Worm (Caenorhabditis elegans) whole organism, late embryonic: Measurements from ENCODE around the gene irld-59.
A peak's percentile ranks its signal among the peaks of the same experiment; 100 is the strongest.

Experiments used
- C08G9.2 ChIP-seq: sonication (generic microtip); optimal IDR thresholded peaks from 2 replicates; lab custom pipeline; 2016; ENCODE audit warnings: mild to moderate bottlenecking, missing genetic modification characterization, moderate library complexity, missing compliant biosample characterization
- C38D4.7 ChIP-seq: fragments of 200-800 bp; sonication (Bioruptor generic); optimal IDR thresholded peaks from 2 replicates; lab custom pipeline; 2018; ENCODE audit warnings: mild to moderate bottlenecking, missing genetic modification characterization, moderate library complexity, missing compliant biosample characterization
- K09A11.1 ChIP-seq: sonication (generic microtip); optimal IDR thresholded peaks from 2 replicates; lab custom pipeline; 2017; ENCODE audit warnings: antibody characterized with exemption, mild to moderate bottlenecking, missing genetic modification characterization, missing compliant biosample characterization; ENCODE audit not compliant: insufficient read depth
- T23F11.4 ChIP-seq: fragments of 200-800 bp; sonication (Bioruptor generic); optimal IDR thresholded peaks from 2 replicates; lab custom pipeline; 2018; ENCODE audit warnings: mild to moderate bottlenecking, missing genetic modification characterization, missing compliant biosample characterization
- Y22D7AL.16 ChIP-seq: sonication (generic microtip); optimal IDR thresholded peaks from 2 replicates; lab custom pipeline; 2016; ENCODE audit warnings: missing genetic modification characterization, missing compliant biosample characterization
- ahr-1 ChIP-seq: sonication (generic microtip); optimal IDR thresholded peaks from 2 replicates; lab custom pipeline; 2016; ENCODE audit warnings: missing genetic modification characterization, missing compliant biosample characterization
- ama-1 ChIP-seq: fragments of 150-350 bp; optimal IDR thresholded peaks from 2 replicates; lab custom pipeline; 2014
- ceh-14 ChIP-seq: sonication (generic microtip); optimal IDR thresholded peaks from 2 replicates; lab custom pipeline; 2016; ENCODE audit warnings: missing genotype, missing genetic modification characterization, missing compliant biosample characterization
- ceh-18 ChIP-seq: sonication (generic microtip); optimal IDR thresholded peaks from 2 replicates; lab custom pipeline; 2016; ENCODE audit warnings: missing genetic modification characterization, missing compliant biosample characterization
- ceh-19 ChIP-seq: fragments of 200-800 bp; sonication (Bioruptor generic); optimal IDR thresholded peaks from 2 replicates; lab custom pipeline; 2018; ENCODE audit warnings: mild to moderate bottlenecking, missing genetic modification characterization, missing compliant biosample characterization
- ceh-2 ChIP-seq: sonication (generic microtip); optimal IDR thresholded peaks from 2 replicates; lab custom pipeline; 2016; ENCODE audit warnings: missing genotype, missing genetic modification characterization, missing compliant biosample characterization
- ceh-22 ChIP-seq: sonication (generic microtip); optimal IDR thresholded peaks from 2 replicates; lab custom pipeline; 2017; ENCODE audit warnings: missing biosample characterization, missing genetic modification characterization
- ceh-24 ChIP-seq: sonication (generic microtip); optimal IDR thresholded peaks from 2 replicates; lab custom pipeline; 2016; ENCODE audit warnings: mild to moderate bottlenecking, missing genetic modification characterization, missing compliant biosample characterization
- ceh-30 ChIP-seq: fragments of 150-350 bp; optimal IDR thresholded peaks from 2 replicates; lab custom pipeline; 2014; ENCODE audit warnings: missing biosample characterization, missing genetic modification characterization
- ceh-34 ChIP-seq: sonication (generic microtip); optimal IDR thresholded peaks from 2 replicates; lab custom pipeline; 2016; ENCODE audit warnings: mild to moderate bottlenecking, missing genetic modification characterization, missing compliant biosample characterization
- ceh-45 ChIP-seq: fragments of 200-800 bp; sonication (Bioruptor generic); IDR thresholded peaks from 2 replicates; pipeline ENCODE4 v1.3.6; 2022; ENCODE audit warnings: missing genetic modification reagents, missing genetic modification characterization, missing compliant biosample characterization
- ceh-48 ChIP-seq: sonication (generic microtip); optimal IDR thresholded peaks from 2 replicates; lab custom pipeline; 2016; ENCODE audit warnings: missing genetic modification characterization, inconsistent platforms, missing compliant biosample characterization
- ceh-6 ChIP-seq: fragments of 200-800 bp; sonication (Bioruptor generic); optimal IDR thresholded peaks from 2 replicates; lab custom pipeline; 2018; ENCODE audit warnings: mild to moderate bottlenecking, missing genetic modification characterization, missing compliant biosample characterization
- ceh-9 ChIP-seq: sonication (generic microtip); optimal IDR thresholded peaks from 2 replicates; lab custom pipeline; 2016; ENCODE audit warnings: mild to moderate bottlenecking, missing genetic modification characterization, inconsistent platforms, missing compliant biosample characterization
- dmd-4 ChIP-seq: sonication (generic microtip); optimal IDR thresholded peaks from 2 replicates; lab custom pipeline; 2016; ENCODE audit warnings: borderline replicate concordance, missing genetic modification characterization, missing compliant biosample characterization
- elt-2 ChIP-seq: sonication (generic microtip); optimal IDR thresholded peaks from 2 replicates; lab custom pipeline; 2016; ENCODE audit warnings: missing genetic modification reagents, missing genetic modification characterization, missing compliant biosample characterization
- elt-4 ChIP-seq: sonication (generic microtip); optimal IDR thresholded peaks from 2 replicates; lab custom pipeline; 2016; ENCODE audit warnings: missing genetic modification characterization, missing compliant biosample characterization
- ets-4 ChIP-seq: sonication (generic microtip); optimal IDR thresholded peaks from 2 replicates; lab custom pipeline; 2016; ENCODE audit warnings: missing genetic modification characterization, missing compliant biosample characterization
- eyg-1 ChIP-seq: sonication (generic microtip); optimal IDR thresholded peaks from 2 replicates; lab custom pipeline; 2016; ENCODE audit warnings: missing genotype, missing genetic modification characterization, missing compliant biosample characterization
- fax-1 ChIP-seq: sonication (generic microtip); optimal IDR thresholded peaks from 2 replicates; lab custom pipeline; 2016; ENCODE audit warnings: missing genotype, missing genetic modification characterization, missing compliant biosample characterization
- fkh-6 ChIP-seq: sonication (generic microtip); optimal IDR thresholded peaks from 2 replicates; lab custom pipeline; 2016; ENCODE audit warnings: missing genetic modification characterization, missing compliant biosample characterization
- hlh-13 ChIP-seq: fragments of 200-800 bp; sonication (Bioruptor generic); optimal IDR thresholded peaks from 2 replicates; lab custom pipeline; 2018; ENCODE audit warnings: mild to moderate bottlenecking, missing genetic modification characterization, missing compliant biosample characterization
- hlh-30 ChIP-seq: sonication (generic microtip); optimal IDR thresholded peaks from 2 replicates; lab custom pipeline; 2017; ENCODE audit warnings: antibody characterized with exemption, missing genetic modification characterization, missing compliant biosample characterization; ENCODE audit not compliant: insufficient read depth
- hlh-6 ChIP-seq: sonication (generic microtip); optimal IDR thresholded peaks from 2 replicates; lab custom pipeline; 2016; ENCODE audit warnings: missing genotype, missing genetic modification characterization, missing compliant biosample characterization
- lim-6 ChIP-seq: sonication (generic microtip); optimal IDR thresholded peaks from 2 replicates; lab custom pipeline; 2016; ENCODE audit warnings: missing genetic modification characterization, missing compliant biosample characterization
- lin-11 ChIP-seq: fragments of 200-800 bp; sonication (Bioruptor generic); optimal IDR thresholded peaks from 2 replicates; lab custom pipeline; 2018; ENCODE audit warnings: mild to moderate bottlenecking, missing genetic modification characterization, missing compliant biosample characterization
- madf-2 ChIP-seq: sonication (generic microtip); optimal IDR thresholded peaks from 2 replicates; lab custom pipeline; 2017; ENCODE audit warnings: missing genetic modification characterization, missing compliant biosample characterization
- mec-3 ChIP-seq: sonication (generic microtip); optimal IDR thresholded peaks from 2 replicates; lab custom pipeline; 2016; ENCODE audit warnings: borderline replicate concordance, missing genetic modification characterization, missing compliant biosample characterization
- nfya-1 ChIP-seq: sonication (generic microtip); optimal IDR thresholded peaks from 2 replicates; lab custom pipeline; 2017; ENCODE audit warnings: missing genetic modification characterization, mild to moderate bottlenecking, missing compliant biosample characterization, antibody characterized with exemption, moderate library complexity
- nhr-232 ChIP-seq: sonication (generic microtip); optimal IDR thresholded peaks from 2 replicates; lab custom pipeline; 2016; ENCODE audit warnings: missing genetic modification characterization, missing compliant biosample characterization
- pat-9 ChIP-seq: fragments of 200-800 bp; sonication (Bioruptor generic); optimal IDR thresholded peaks from 2 replicates; lab custom pipeline; 2018; ENCODE audit warnings: mild to moderate bottlenecking, missing genetic modification characterization, moderate library complexity, missing compliant biosample characterization
- pax-1 ChIP-seq: fragments of 150-350 bp; optimal IDR thresholded peaks from 2 replicates; lab custom pipeline; 2014; ENCODE audit warnings: missing biosample characterization, missing genetic modification characterization
- pha-2 ChIP-seq: sonication (generic microtip); optimal IDR thresholded peaks from 2 replicates; lab custom pipeline; 2017; ENCODE audit warnings: mild to moderate bottlenecking, missing genetic modification characterization, missing compliant biosample characterization
- pqm-1 ChIP-seq: sonication (generic microtip); optimal IDR thresholded peaks from 2 replicates; lab custom pipeline; 2016; ENCODE audit warnings: missing genetic modification characterization, missing compliant biosample characterization
- pros-1 ChIP-seq: fragments of 150-350 bp; optimal IDR thresholded peaks from 2 replicates; lab custom pipeline; 2014; ENCODE audit warnings: missing biosample characterization, missing genetic modification reagents, missing genetic modification characterization
- ref-2 ChIP-seq: sonication (generic microtip); optimal IDR thresholded peaks from 2 replicates; lab custom pipeline; 2016; ENCODE audit warnings: missing genetic modification characterization, missing compliant biosample characterization
- rnt-1 ChIP-seq: sonication (generic microtip); optimal IDR thresholded peaks from 2 replicates; lab custom pipeline; 2016; ENCODE audit warnings: missing genetic modification characterization, missing compliant biosample characterization
- sox-2 ChIP-seq: fragments of 200-800 bp; sonication (Bioruptor generic); IDR thresholded peaks from 2 replicates; pipeline ENCODE4 v1.3.6; 2022; ENCODE audit warnings: missing genetic modification reagents, missing genetic modification characterization, missing compliant biosample characterization
- tbx-7 ChIP-seq: sonication (generic microtip); optimal IDR thresholded peaks from 2 replicates; lab custom pipeline; 2016; ENCODE audit warnings: missing genotype, missing genetic modification characterization, missing compliant biosample characterization
- ttx-3 ChIP-seq: sonication (generic microtip); optimal IDR thresholded peaks from 2 replicates; lab custom pipeline; 2016; ENCODE audit warnings: missing genetic modification reagents, missing genetic modification characterization, missing compliant biosample characterization
- unc-3 ChIP-seq, 2 experiments: fragments of 200-800 bp in 1 of 2; sonication (Bioruptor generic) in 1 of 2; sonication (generic microtip) in 1 of 2; conservative IDR thresholded peaks in 1 of 2; optimal IDR thresholded peaks in 1 of 2; 2 replicates each; pipeline versions ENCODE4 v1.3.6 to Lab custom; 2016 to 2022; ENCODE audit warnings: missing compliant biosample characterization in 2 of 2, missing genetic modification characterization in 2 of 2, missing genetic modification reagents in 1 of 2
- unc-42 ChIP-seq: sonication (generic microtip); optimal IDR thresholded peaks from 2 replicates; lab custom pipeline; 2016; ENCODE audit warnings: missing genotype, missing genetic modification characterization, missing compliant biosample characterization
- unc-55 ChIP-seq: sonication (generic microtip); optimal IDR thresholded peaks from 2 replicates; lab custom pipeline; 2017; ENCODE audit warnings: missing biosample characterization, missing genetic modification reagents, missing genetic modification characterization
- unc-86 ChIP-seq: sonication (generic microtip); optimal IDR thresholded peaks from 2 replicates; lab custom pipeline; 2016; ENCODE audit warnings: missing genetic modification characterization, missing compliant biosample characterization
- ztf-16 ChIP-seq: sonication (generic microtip); optimal IDR thresholded peaks from 2 replicates; lab custom pipeline; 2017; ENCODE audit warnings: missing genetic modification characterization, missing compliant biosample characterization

The irld-59 gene

ce11 chrIV:15336778-15337177 lies at the start of gene irld-59:
Gene irld-59, plus strand, starts transcription at chrIV:15337078.
- no peak for TF ChIP-seq C08G9.2 (tag; lab: Kevin White, UChicago)
- TF ChIP-seq ref-2 (tag; lab: Kevin White, UChicago): no peak
- TF ChIP-seq unc-42: no peak
- no peak for TF ChIP-seq hlh-30 (tag; lab: Kevin White, UChicago)
- TF ChIP-seq dmd-4 (tag; lab: Kevin White, UChicago): no peak
- TF ChIP-seq Y22D7AL.16 (tag; lab: Kevin White, UChicago): no peak
- TF ChIP-seq ceh-34 (tag; lab: Kevin White, UChicago): no peak
- no peak for TF ChIP-seq eyg-1 (tag; lab: Kevin White, UChicago)
- TF ChIP-seq unc-86 (tag; lab: Kevin White, UChicago): no peak
- TF ChIP-seq pat-9 (tag; lab: Kevin White, UChicago): no peak
- no peak for TF ChIP-seq ceh-9 (tag; lab: Kevin White, UChicago)
- no peak for TF ChIP-seq sox-2
- TF ChIP-seq elt-4: no peak
- TF ChIP-seq ceh-24: no peak
- TF ChIP-seq pha-2 (tag; lab: Kevin White, UChicago): no peak
- no peak for TF ChIP-seq tbx-7
- TF ChIP-seq ets-4 (tag; lab: Kevin White, UChicago): no peak
- no peak for TF ChIP-seq pros-1 (tag; lab: Kevin White, UChicago)

- TF ChIP-seq T23F11.4 (peak; percentile 22), pha-2 (tag; lab: Kevin White, UChicago) (no peak), elt-2 (tag; lab: Kevin White, UChicago) (peak; percentile 66), ceh-24 (no peak), unc-3 (GFP tag; conservative IDR thresholded peaks at IDR 0.05; lab: Robert Waterston, UW) (0 out of 2 replicates have a peak, but pooled peaks have one; percentile 42), unc-3 (tag; optimal IDR thresholded peaks at IDR 0.05; lab: Kevin White, UChicago) (peak; percentile 6), nhr-232 (tag; lab: Kevin White, UChicago) (peak; percentile 27), ama-1 (no peak), lim-6 (tag; lab: Kevin White, UChicago) (no peak), sox-2 (no peak; the same call in 1 of the 2 replicates), madf-2 (no peak), unc-55 (GFP tag; lab: Kevin White, UChicago) (no peak), K09A11.1 (tag; lab: Kevin White, UChicago) (no peak), ceh-45 (GFP tag; lab: Robert Waterston, UW) (no peak), lin-11 (tag; lab: Kevin White, UChicago) (peak; percentile 57), mec-3 (tag; lab: Kevin White, UChicago) (no peak), fkh-6 (tag; lab: Kevin White, UChicago) (no peak), fax-1 (no peak), pros-1 (tag; lab: Kevin White, UChicago) (no peak), ztf-16 (tag; lab: Kevin White, UChicago) (peak; percentile 18), pqm-1 (tag; lab: Kevin White, UChicago) (no peak), ceh-6 (GFP tag; lab: Kevin White, UChicago) (no peak), ceh-18 (tag; lab: Kevin White, UChicago) (no peak), ref-2 (tag; lab: Kevin White, UChicago) (no peak), ceh-48 (tag; lab: Kevin White, UChicago) (no peak), ceh-9 (tag; lab: Kevin White, UChicago) (no peak), ceh-30 (no peak), hlh-6 (tag; lab: Kevin White, UChicago) (no peak), unc-86 (tag; lab: Kevin White, UChicago) (no peak), dmd-4 (tag; lab: Kevin White, UChicago) (no peak), nfya-1 (tag; lab: Kevin White, UChicago) (peak; percentile 37), pax-1 (tag; lab: Kevin White, UChicago) (no peak), unc-42 (no peak), ahr-1 (tag; lab: Kevin White, UChicago) (no peak), ceh-14 (tag; lab: Kevin White, UChicago) (peak; percentile 35), C38D4.7 (GFP tag; lab: Kevin White, UChicago) (peak; percentile 39), rnt-1 (no peak), ceh-22 (tag; lab: Kevin White, UChicago) (no peak), ceh-19 (GFP tag; lab: Kevin White, UChicago) (no peak), ceh-2 (no peak), ttx-3 (peak; percentile 43), hlh-13 (no peak)
These were observed 47.4 kb upstream of the irld-59 start for ce11 chrIV:15289508-15289907.
